Worm (Caenorhabditis elegans): ENCODE results near the gene nceh-1.

DNA sequence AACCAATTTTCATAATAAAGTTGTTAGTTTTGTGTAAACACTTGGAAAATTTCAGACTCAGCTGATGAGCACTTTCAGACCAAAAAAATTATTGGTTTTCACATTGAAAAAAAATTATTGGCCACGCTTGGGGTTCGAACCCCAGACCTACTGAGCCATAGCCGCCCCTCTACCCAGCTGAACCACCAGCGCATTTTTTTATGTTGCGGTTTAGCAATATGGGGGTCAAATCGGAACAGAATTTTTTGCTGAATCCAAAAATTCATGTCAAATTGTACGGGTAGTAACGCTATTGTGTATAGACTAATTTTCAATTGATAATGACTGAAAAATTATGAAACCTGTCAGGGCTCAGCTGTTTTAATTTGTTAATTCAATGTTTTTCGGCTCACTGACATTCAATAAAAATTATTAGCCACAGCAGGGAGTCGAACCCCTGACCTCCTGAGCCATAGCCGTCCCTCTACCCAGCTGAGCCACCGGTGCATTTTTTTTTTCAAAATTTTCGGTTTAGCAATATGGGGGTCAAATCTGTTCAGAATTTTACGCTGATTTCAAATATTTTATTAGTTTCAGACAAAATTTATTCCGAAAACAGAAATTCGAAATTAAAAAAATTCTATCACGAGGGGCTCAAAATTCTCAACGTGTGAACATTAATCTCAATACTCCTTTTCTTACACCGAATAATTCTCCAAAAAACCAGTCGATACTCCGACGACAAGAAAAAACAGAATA, 19.5 kb downstream of the nceh-1 start:
- TF ChIP-seq lin-39 (tag; optimal IDR thresholded peaks at IDR 0.05) (no peak), mep-1 (tag; optimal IDR thresholded peaks at IDR 0.05) (no peak), unc-62 (GFP tag; optimal IDR thresholded peaks at IDR 0.05) (no peak), zag-1 (tag; optimal IDR thresholded peaks at IDR 0.05) (no peak), tbx-2 (tag; optimal IDR thresholded peaks at IDR 0.05) (no peak), blmp-1 (tag; optimal IDR thresholded peaks at IDR 0.05) (no peak), lsy-2 (tag; optimal IDR thresholded peaks at IDR 0.05) (no peak), nhr-237 (tag; optimal IDR thresholded peaks at IDR 0.05) (no peak), xbp-1 (tag; optimal IDR thresholded peaks at IDR 0.05) (no peak), sptf-1 (tag; optimal IDR thresholded peaks at IDR 0.05) (no peak), lin-35 (GFP tag; optimal IDR thresholded peaks at IDR 0.05) (no peak), fkh-10 (GFP tag; optimal IDR thresholded peaks at IDR 0.05) (no peak), irx-1 (tag; optimal IDR thresholded peaks at IDR 0.05) (no peak), fkh-8 (tag; optimal IDR thresholded peaks at IDR 0.05) (no peak)
